Worm (Caenorhabditis elegans): ENCODE data around the gene C56A3.6.

Gene C56A3.6

DNA sequence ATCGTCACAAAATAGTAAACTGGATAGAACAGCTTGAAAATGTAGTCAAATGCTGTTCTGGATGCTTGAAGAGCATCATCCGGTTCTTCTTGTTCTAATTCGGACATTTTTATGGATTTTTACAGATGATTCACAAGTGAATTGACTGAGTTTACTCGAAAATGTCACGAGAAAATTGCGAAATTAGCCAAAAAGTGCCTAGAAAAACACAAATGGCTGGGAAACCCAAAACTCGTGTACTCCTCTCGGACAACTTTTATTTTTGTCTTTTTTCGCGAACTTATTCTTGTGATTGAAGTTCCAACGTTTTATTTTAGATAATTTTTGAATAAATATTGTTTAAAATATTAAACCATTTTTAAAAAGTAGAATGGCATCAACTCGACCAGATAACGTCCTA, 4.6 kb downstream of the C56A3.6 start, which contains the start of the genes C56A3.4 and C56A3.5:
C56A3.4 (minus strand) TSS at position 154 of the 400 bp plus-strand sequence.
C56A3.5 (plus strand) TSS at position 367 of the 400 bp plus-strand sequence.
- no peak for TF ChIP-seq sea-1 (GFP tag; conservative IDR thresholded peaks at IDR 0.05)
- TF ChIP-seq ceh-36 (tag; optimal IDR thresholded peaks at IDR 0.05), result no peak
- no peak for TF ChIP-seq F13C5.2 (tag; optimal IDR thresholded peaks at IDR 0.05)
- TF ChIP-seq ets-7 (tag; optimal IDR thresholded peaks at IDR 0.05), result no peak
- no peak for TF ChIP-seq B0310.2 (tag; optimal IDR thresholded peaks at IDR 0.05)
- TF ChIP-seq tra-4 (tag; optimal IDR thresholded peaks at IDR 0.05), result no peak
- TF ChIP-seq flt-1 (GFP tag; IDR thresholded peaks at IDR 0.05), result no peak
- TF ChIP-seq scrt-1 (GFP tag; IDR thresholded peaks at IDR 0.05), result no peak
- no peak for TF ChIP-seq hmbx-1 (tag; optimal IDR thresholded peaks at IDR 0.05)
- TF ChIP-seq aly-1 (tag; optimal IDR thresholded peaks at IDR 0.05), result no peak
- no peak for TF ChIP-seq hnd-1 (tag; optimal IDR thresholded peaks at IDR 0.05)
- no peak for TF ChIP-seq ama-1 (optimal IDR thresholded peaks at IDR 0.05)
- no peak for TF ChIP-seq ceh-13 (GFP tag; optimal IDR thresholded peaks at IDR 0.05)

DNA sequence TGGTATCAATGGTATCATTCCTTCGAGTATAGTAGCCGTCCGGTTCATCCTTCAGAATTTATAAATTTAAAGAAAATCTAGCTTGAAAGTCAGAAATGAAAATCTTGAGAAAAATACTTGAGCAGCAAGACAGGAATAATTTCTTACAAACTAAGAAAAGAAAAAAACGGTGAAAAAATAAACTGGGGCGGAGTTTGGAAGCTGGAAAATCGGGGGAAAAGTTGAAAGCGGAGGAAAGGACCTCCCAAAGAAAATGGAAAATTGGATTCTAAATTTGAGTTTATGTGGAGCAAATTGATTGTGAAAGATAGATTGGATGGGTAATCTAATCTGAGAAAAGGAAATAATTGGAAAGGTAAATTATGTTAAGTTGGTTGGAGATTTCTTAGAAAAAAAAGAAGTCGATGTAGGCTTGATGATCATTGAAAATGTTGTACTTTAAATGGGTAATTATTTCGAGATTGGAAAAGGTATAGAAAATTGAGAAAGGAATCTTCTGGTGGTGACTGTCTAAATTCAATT, 20.1 kb downstream of the C56A3.6 start, which contains the start of gene frpr-5:
frpr-5 (minus strand) TSS at position 51 of the 522 bp plus-strand sequence.
- TF ChIP-seq tbx-37 (GFP tag; conservative IDR thresholded peaks at IDR 0.05), result no peak
- no peak for TF ChIP-seq ets-7 (tag; optimal IDR thresholded peaks at IDR 0.05)
- TF ChIP-seq pes-1 (GFP tag; IDR thresholded peaks at IDR 0.05), result no peak
- no peak for TF ChIP-seq sea-1 (GFP tag; conservative IDR thresholded peaks at IDR 0.05)
- TF ChIP-seq flt-1 (GFP tag; IDR thresholded peaks at IDR 0.05), result no peak
- no peak for TF ChIP-seq hnd-1 (tag; optimal IDR thresholded peaks at IDR 0.05)
- no peak for TF ChIP-seq aly-1 (tag; optimal IDR thresholded peaks at IDR 0.05)
- TF ChIP-seq F13C5.2 (tag; optimal IDR thresholded peaks at IDR 0.05), result no peak
- TF ChIP-seq hmg-4 (GFP tag; optimal IDR thresholded peaks at IDR 0.05), result no peak

DNA sequence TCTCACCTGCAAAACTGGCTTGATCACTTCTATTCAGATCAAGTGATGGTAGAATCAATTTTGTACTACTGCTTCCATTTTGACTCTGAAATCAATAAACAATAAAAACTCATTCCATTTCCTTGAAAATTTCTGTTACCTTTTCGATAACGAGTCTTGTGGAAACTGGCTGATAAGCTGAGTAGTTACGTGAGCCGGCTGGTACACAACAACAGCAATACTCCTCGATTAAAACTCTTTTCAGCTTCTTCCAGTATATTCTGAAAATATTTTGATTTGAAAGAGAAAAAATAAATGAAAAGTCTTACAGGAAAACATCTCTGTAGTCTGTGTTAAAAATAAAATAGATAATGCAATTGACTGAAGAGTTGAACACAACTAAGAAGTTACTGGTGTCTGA, 23.7 kb downstream of the C56A3.6 start:
- TF ChIP-seq scrt-1 (GFP tag; IDR thresholded peaks at IDR 0.05), result no peak
- no peak for TF ChIP-seq ets-7 (tag; optimal IDR thresholded peaks at IDR 0.05)
- TF ChIP-seq aly-1 (tag; optimal IDR thresholded peaks at IDR 0.05), result no peak
- TF ChIP-seq tbx-37 (GFP tag; conservative IDR thresholded peaks at IDR 0.05), result no peak
- no peak for TF ChIP-seq ceh-13 (GFP tag; optimal IDR thresholded peaks at IDR 0.05)
- no peak for TF ChIP-seq B0310.2 (tag; optimal IDR thresholded peaks at IDR 0.05)
- TF ChIP-seq flt-1 (GFP tag; IDR thresholded peaks at IDR 0.05), result no peak

DNA sequence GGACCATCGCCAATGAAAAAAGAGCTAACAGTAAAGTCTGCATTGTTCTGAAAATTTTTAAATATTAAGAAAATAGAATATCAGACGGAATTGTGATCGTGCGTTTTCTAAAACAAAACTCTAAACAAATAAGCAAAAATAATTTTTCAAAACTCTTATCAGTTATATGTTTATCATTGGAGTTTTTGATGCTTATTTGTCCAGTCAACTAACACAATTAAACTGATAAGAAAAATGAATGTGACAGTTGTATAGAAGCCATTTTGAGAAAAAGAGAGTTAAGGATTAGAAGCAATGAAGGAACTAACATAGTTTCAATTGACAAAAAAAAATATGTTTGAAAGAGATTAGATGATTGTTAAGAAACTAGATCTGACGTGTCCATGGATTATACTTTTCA, 25.5 kb downstream of the C56A3.6 start, which contains the start of gene ttr-44:
ttr-44 (minus strand) TSS at position 47 of the 400 bp plus-strand sequence.
- no peak for TF ChIP-seq ceh-13 (GFP tag; optimal IDR thresholded peaks at IDR 0.05)
- TF ChIP-seq ets-7 (tag; optimal IDR thresholded peaks at IDR 0.05), result no peak
- TF ChIP-seq pes-1 (GFP tag; IDR thresholded peaks at IDR 0.05), result no peak
- no peak for TF ChIP-seq B0310.2 (tag; optimal IDR thresholded peaks at IDR 0.05)
- TF ChIP-seq hmg-4 (GFP tag; optimal IDR thresholded peaks at IDR 0.05), result no peak
- no peak for TF ChIP-seq flt-1 (GFP tag; IDR thresholded peaks at IDR 0.05)
- no peak for TF ChIP-seq ceh-36 (tag; optimal IDR thresholded peaks at IDR 0.05)
- no peak for TF ChIP-seq hnd-1 (tag; optimal IDR thresholded peaks at IDR 0.05)
- no peak for TF ChIP-seq tbx-37 (GFP tag; conservative IDR thresholded peaks at IDR 0.05)
- no peak for TF ChIP-seq scrt-1 (GFP tag; IDR thresholded peaks at IDR 0.05)
- no peak for TF ChIP-seq tra-4 (tag; optimal IDR thresholded peaks at IDR 0.05)
- no peak for TF ChIP-seq ama-1 (optimal IDR thresholded peaks at IDR 0.05)
- no peak for TF ChIP-seq hmbx-1 (tag; optimal IDR thresholded peaks at IDR 0.05)
- TF ChIP-seq F13C5.2 (tag; optimal IDR thresholded peaks at IDR 0.05), result no peak

DNA sequence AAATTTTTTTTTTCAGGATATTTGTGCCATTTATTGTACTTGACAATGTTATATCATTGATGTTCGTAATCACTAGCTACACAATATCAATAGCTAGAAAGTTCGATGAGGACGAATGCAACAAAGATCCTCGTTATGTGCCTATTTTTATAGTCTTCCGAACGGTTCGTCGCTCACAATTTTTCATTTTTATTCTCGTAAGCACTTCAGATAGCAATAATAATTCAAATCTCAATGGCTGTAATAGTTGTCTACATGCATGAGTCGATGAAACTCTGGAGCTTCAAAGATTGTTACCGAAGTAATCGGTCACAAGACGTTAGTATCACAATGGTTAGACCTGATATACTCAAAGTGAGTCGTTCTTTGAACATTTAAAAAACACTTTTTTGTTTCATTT, 27.0 kb downstream of the C56A3.6 start:
- TF ChIP-seq ceh-36 (tag; optimal IDR thresholded peaks at IDR 0.05) (no peak), sea-1 (GFP tag; conservative IDR thresholded peaks at IDR 0.05) (no peak), scrt-1 (GFP tag; IDR thresholded peaks at IDR 0.05) (no peak), aly-1 (tag; optimal IDR thresholded peaks at IDR 0.05) (no peak), ceh-13 (GFP tag; optimal IDR thresholded peaks at IDR 0.05) (no peak), tbx-11 (GFP tag; IDR thresholded peaks at IDR 0.05) (no peak), tra-4 (tag; optimal IDR thresholded peaks at IDR 0.05) (no peak)

DNA sequence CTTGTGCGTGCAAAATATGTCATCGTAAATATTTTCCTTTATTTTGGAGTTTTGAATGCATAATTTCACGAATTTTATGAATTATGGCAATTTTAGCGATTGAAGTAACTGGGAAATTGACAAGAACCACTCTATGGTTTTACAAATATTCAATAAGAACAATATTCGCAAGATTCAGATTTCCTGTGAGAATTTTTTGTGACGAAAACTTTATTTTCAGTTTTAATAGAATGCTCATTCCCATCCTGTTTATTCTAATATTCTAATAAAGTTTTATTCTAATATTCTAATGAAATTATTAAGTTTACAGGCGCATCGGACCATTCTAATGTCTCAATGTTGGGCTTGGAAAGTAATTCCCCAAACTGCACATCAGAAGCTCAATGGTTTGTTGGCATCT, 33.0 kb downstream of the C56A3.6 start, which contains the start of gene R11G10.3:
R11G10.3 (plus strand) TSS at position 301 of the 400 bp plus-strand sequence.
- no peak for TF ChIP-seq hmbx-1 (tag; optimal IDR thresholded peaks at IDR 0.05)
- TF ChIP-seq sea-1 (GFP tag; conservative IDR thresholded peaks at IDR 0.05), result no peak
- no peak for TF ChIP-seq F13C5.2 (tag; optimal IDR thresholded peaks at IDR 0.05)
- no peak for TF ChIP-seq tbx-37 (GFP tag; conservative IDR thresholded peaks at IDR 0.05)
- no peak for TF ChIP-seq tbx-11 (GFP tag; IDR thresholded peaks at IDR 0.05)
- no peak for TF ChIP-seq scrt-1 (GFP tag; IDR thresholded peaks at IDR 0.05)
- TF ChIP-seq flt-1 (GFP tag; IDR thresholded peaks at IDR 0.05), result no peak
- no peak for TF ChIP-seq pes-1 (GFP tag; IDR thresholded peaks at IDR 0.05)
- TF ChIP-seq aly-1 (tag; optimal IDR thresholded peaks at IDR 0.05), result no peak
- TF ChIP-seq B0310.2 (tag; optimal IDR thresholded peaks at IDR 0.05), result no peak
- no peak for TF ChIP-seq hmg-4 (GFP tag; optimal IDR thresholded peaks at IDR 0.05)

DNA sequence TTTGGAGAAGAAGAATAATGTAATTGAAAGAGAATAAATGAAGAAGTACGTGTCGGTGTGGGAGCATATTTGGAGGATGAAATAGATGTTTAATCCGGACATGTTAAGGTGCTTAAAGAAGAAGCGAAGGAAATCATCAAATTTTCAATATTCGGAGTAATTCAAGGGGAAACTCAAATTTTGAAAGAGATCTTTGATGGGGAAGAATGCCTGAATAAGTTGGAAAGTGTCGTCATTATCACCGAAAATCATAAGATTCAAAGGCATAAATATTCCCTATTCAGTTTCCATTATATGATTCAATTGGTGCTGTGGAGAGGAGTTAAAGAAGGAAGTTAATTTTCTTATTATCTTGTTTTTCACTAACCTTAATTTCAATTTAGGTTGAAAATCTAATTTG, 41.1 kb downstream of the C56A3.6 start, which contains the start of gene semi-1:
semi-1 (minus strand) TSS at position 101 of the 400 bp plus-strand sequence.
- TF ChIP-seq ceh-36 (tag; optimal IDR thresholded peaks at IDR 0.05) (no peak), B0310.2 (tag; optimal IDR thresholded peaks at IDR 0.05) (no peak), ama-1 (optimal IDR thresholded peaks at IDR 0.05) (no peak), sea-1 (GFP tag; conservative IDR thresholded peaks at IDR 0.05) (no peak), tbx-11 (GFP tag; IDR thresholded peaks at IDR 0.05) (no peak), hnd-1 (tag; optimal IDR thresholded peaks at IDR 0.05) (no peak), scrt-1 (GFP tag; IDR thresholded peaks at IDR 0.05) (no peak), flt-1 (GFP tag; IDR thresholded peaks at IDR 0.05) (no peak), pes-1 (GFP tag; IDR thresholded peaks at IDR 0.05) (no peak), hmbx-1 (tag; optimal IDR thresholded peaks at IDR 0.05) (no peak), ceh-13 (GFP tag; optimal IDR thresholded peaks at IDR 0.05) (no peak), F13C5.2 (tag; optimal IDR thresholded peaks at IDR 0.05) (no peak), hmg-4 (GFP tag; optimal IDR thresholded peaks at IDR 0.05) (no peak), tra-4 (tag; optimal IDR thresholded peaks at IDR 0.05) (no peak), tbx-37 (GFP tag; conservative IDR thresholded peaks at IDR 0.05) (no peak)

Data from whole organism, early embryonic.